Worm (Caenorhabditis elegans): ENCODE data around the gene T04C9.2.

- TF ChIP-seq flt-1 (GFP tag; IDR thresholded peaks at IDR 0.05) (no peak), ama-1 (optimal IDR thresholded peaks at IDR 0.05) (no peak), ets-7 (tag; optimal IDR thresholded peaks at IDR 0.05) (no peak), hmg-4 (GFP tag; optimal IDR thresholded peaks at IDR 0.05) (no peak), aly-1 (tag; optimal IDR thresholded peaks at IDR 0.05) (no peak), hnd-1 (tag; optimal IDR thresholded peaks at IDR 0.05) (no peak)
Observed at ce11 chrIII:6019512-6020209, 28.0 kb downstream of the T04C9.2 start, which contains the start of the genes npp-10 and cyk-3.
